Worm (Caenorhabditis elegans): Measurements from ENCODE around the gene F13H8.6.

DNA sequence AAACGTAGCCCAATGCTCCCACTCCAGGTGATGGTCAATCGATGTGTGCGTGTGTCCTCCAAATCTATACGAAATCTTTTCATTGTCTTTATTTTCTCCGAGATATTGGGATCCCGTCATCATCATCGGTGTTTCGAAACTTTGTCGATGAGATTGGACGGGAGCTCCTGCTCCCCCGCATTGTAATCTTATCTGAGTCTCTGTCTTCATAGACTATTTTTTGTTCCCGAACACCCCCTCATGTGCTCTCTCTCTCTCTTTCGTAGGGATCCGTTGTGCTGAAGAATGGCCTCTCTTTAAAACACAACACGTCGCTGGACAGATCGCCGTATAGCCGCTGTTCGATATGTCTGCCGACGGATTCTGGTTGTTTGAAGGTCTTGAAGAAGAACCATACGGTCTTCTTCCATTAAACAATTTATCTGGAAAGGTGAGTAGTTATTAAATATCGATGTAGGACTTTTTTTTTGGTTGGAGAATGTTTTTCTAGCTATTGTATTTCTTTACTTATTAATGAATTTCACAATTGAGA is 16.5 kb upstream of the F13H8.6 start, which contains the start of gene C29F5.1:
- TF ChIP-seq unc-130 (tag; optimal IDR thresholded peaks at IDR 0.05), result no peak
- TF ChIP-seq lin-39 (tag; optimal IDR thresholded peaks at IDR 0.05), result no peak
- TF ChIP-seq nhr-47 (tag; optimal IDR thresholded peaks at IDR 0.05), result no peak
- TF ChIP-seq nhr-76 (tag; optimal IDR thresholded peaks at IDR 0.05), result no peak
- TF ChIP-seq fos-1 (tag; optimal IDR thresholded peaks at IDR 0.05), result no peak
- TF ChIP-seq nhr-11 (tag; optimal IDR thresholded peaks at IDR 0.05), result no peak
- no peak for TF ChIP-seq lin-15B (tag; optimal IDR thresholded peaks at IDR 0.05)
- no peak for TF ChIP-seq C16A3.4 (tag; optimal IDR thresholded peaks at IDR 0.05)
